Fruit fly (Drosophila melanogaster): Measurements from ENCODE around the gene hfp.

DNA sequence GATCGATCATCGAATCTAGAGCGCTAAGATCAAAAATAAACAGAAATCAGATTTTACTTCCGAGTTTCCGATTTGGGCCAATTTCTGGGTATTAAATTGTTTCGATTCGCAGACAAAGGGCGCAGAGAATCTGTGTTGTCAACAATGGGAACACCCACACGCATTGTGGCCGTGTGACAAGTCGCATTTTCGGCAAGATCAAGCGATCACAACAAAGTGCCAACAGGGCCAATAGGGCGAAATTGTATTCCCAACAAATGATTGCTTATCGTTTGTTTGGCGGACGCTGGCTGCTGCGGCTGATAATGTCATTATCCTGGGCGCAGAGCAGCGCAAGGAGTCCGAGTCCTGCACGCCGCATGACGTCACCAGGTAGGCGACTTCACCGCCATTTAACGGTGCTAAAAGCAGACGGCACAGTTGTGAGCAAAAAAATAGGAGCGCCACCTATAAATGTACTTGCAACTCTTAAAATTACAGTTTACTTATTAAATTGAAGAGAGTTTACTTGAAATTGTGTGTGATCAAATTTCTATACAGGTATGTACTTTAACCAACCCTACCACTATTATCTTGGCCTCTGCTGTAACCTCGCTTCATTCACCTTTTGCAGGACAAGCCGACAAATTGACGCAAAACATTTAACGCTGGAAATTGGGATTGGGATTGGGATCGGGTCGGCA lies 23.3 kb downstream of the hfp start:
- TF ChIP-seq usp (GFP tag; optimal IDR thresholded peaks at IDR 0.05): no peak
- no peak for TF ChIP-seq CG8478 (optimal IDR thresholded peaks at IDR 0.05)
- TF ChIP-seq EcR (GFP tag; optimal IDR thresholded peaks at IDR 0.05): no peak
- TF ChIP-seq psq (optimal IDR thresholded peaks at IDR 0.05): no peak
- TF ChIP-seq pan (optimal IDR thresholded peaks at IDR 0.05): no peak

Measured in whole organism.